Worm (Caenorhabditis elegans): Measurements from ENCODE around the gene D1025.1.
A peak's percentile ranks its signal among the peaks of the same experiment; 100 is the strongest.

Gene D1025.1

DNA sequence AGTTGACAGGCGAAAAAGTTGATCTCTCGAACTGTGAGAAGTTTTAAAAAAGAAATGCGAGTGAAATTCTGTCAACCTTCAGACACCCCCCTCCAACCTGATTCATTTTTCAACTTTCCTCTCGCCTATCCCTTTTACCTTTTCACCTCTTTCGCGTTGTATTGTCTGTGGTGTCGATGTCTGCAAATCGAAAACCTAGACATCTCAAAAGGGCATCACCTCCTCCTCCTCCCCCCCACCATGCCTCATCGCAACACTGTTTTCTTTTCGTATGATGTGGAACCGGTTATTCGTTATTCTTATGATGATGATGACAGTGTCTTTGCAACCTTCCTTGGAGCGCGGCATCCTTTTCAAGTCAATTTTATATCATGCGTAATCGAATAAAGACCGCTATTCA lies 12.6 kb upstream of the D1025.1 start (continued):
- TF ChIP-seq unc-62 (GFP tag; optimal IDR thresholded peaks at IDR 0.05 in 1 of 2) = peak in 1 of 2 experiments; percentile 8
- no peak for TF ChIP-seq unc-62 (tag; optimal IDR thresholded peaks at IDR 0.05)
- TF ChIP-seq madf-5 (GFP tag; IDR thresholded peaks at IDR 0.05) = no peak
- no peak for TF ChIP-seq hmg-1.1 (GFP tag; IDR thresholded peaks at IDR 0.05)
- no peak for TF ChIP-seq nhr-77 (tag; optimal IDR thresholded peaks at IDR 0.05)
- no peak for TF ChIP-seq dmd-9 (GFP tag; IDR thresholded peaks at IDR 0.05)
- peak; percentile 90 for TF ChIP-seq aha-1 (tag)
- no peak for TF ChIP-seq spr-3 (GFP tag; optimal IDR thresholded peaks at IDR 0.05)
- no peak for TF ChIP-seq duxl-1 (tag; optimal IDR thresholded peaks at IDR 0.05; ENCODE audit: poor library complexity)
- TF ChIP-seq lin-13 (GFP tag; optimal IDR thresholded peaks at IDR 0.05) = no peak
- no peak for TF ChIP-seq hif-1 (tag; optimal IDR thresholded peaks at IDR 0.05)
- TF ChIP-seq ceh-28 (tag; optimal IDR thresholded peaks at IDR 0.05) = no peak
- no peak for TF ChIP-seq ceh-32 (tag; optimal IDR thresholded peaks at IDR 0.05; ENCODE audit: poor library complexity)
- no peak for TF ChIP-seq F44E2.7 (GFP tag; IDR thresholded peaks at IDR 0.05)
- peak; percentile 73 for TF ChIP-seq mxl-3 (GFP tag; optimal IDR thresholded peaks at IDR 0.05)
- no peak for TF ChIP-seq lin-29 (GFP tag; IDR thresholded peaks at IDR 0.05)
- no peak for TF ChIP-seq F26F4.8 (GFP tag; conservative IDR thresholded peaks at IDR 0.05)
- peak; percentile 46 for TF ChIP-seq hlh-11 (tag; optimal IDR thresholded peaks at IDR 0.05)
- TF ChIP-seq ceh-82 (tag; optimal IDR thresholded peaks at IDR 0.05) = no peak
- TF ChIP-seq jun-1 (tag; optimal IDR thresholded peaks at IDR 0.05) = no peak
- no peak for TF ChIP-seq mdt-29 (GFP tag; IDR thresholded peaks at IDR 0.05)
- TF ChIP-seq cey-2 (tag; optimal IDR thresholded peaks at IDR 0.05; ENCODE audit: borderline replicate concordance, insufficient read depth) = no peak
- no peak for TF ChIP-seq lin-15B (tag; optimal IDR thresholded peaks at IDR 0.05)

DNA sequence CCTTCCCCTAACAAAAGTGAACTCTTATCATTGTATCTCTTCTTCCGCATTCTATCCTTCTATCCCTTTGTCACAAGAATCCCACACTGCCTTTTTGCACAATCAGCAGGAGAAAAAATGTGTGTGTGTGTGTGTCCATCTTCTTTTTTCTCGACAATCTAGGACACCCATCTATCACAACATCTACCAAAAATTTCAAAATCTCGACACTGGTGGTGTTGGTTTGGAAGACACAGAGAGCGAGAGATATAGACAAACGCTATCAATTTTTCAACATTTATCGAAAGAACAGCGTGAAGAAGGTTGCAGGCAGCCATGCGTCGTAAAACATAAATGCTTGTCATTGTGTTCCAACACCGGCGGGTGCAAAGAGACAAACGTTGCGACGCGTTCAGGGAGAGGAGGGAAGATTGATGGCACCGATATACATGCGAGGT lies 11.7 kb upstream of the D1025.1 start:
- TF ChIP-seq ceh-28 (tag; optimal IDR thresholded peaks at IDR 0.05) (no peak), zfp-2 (tag; optimal IDR thresholded peaks at IDR 0.05) (no peak), D1046.2 (GFP tag; IDR thresholded peaks at IDR 0.05) (no peak), daf-16 (GFP tag; optimal IDR thresholded peaks at IDR 0.05) (peak in 1 of 2 experiments; percentile 30), daf-16 (tag; optimal IDR thresholded peaks at IDR 0.05) (no peak), ctbp-1 (GFP tag; IDR thresholded peaks at IDR 0.05) (no peak), dve-1 (tag; optimal IDR thresholded peaks at IDR 0.05; ENCODE audit: insufficient read depth) (peak; percentile 45), nhr-11 (tag; optimal IDR thresholded peaks at IDR 0.05) (peak; percentile 83), dmd-6 (GFP tag; IDR thresholded peaks at IDR 0.05) (peak; percentile 74), lsy-2 (tag; optimal IDR thresholded peaks at IDR 0.05) (peak in 1 of 2 experiments; percentile 43), saeg-2 (GFP tag; IDR thresholded peaks at IDR 0.05) (no peak), ceh-44 (GFP tag; IDR thresholded peaks at IDR 0.05) (no peak), aha-1 (tag) (no peak), F10B5.3 (tag; optimal IDR thresholded peaks at IDR 0.05) (no peak), hif-1 (tag; optimal IDR thresholded peaks at IDR 0.05) (peak in 1 of 2 experiments; percentile 7), unc-62 (GFP tag; optimal IDR thresholded peaks at IDR 0.05 in 1 of 2) (peak in 1 of 2 experiments; percentile 100), unc-62 (tag; optimal IDR thresholded peaks at IDR 0.05) (no peak), skn-1 (tag; optimal IDR thresholded peaks at IDR 0.05) (no peak), lin-38 (GFP tag; IDR thresholded peaks at IDR 0.05) (no peak), dpl-1 (GFP tag; optimal IDR thresholded peaks at IDR 0.05) (peak; percentile 20), zfp-3 (GFP tag; conservative IDR thresholded peaks at IDR 0.05) (no peak), dmd-9 (GFP tag; IDR thresholded peaks at IDR 0.05) (no peak), fos-1 (tag; optimal IDR thresholded peaks at IDR 0.05) (no peak), mep-1 (tag; optimal IDR thresholded peaks at IDR 0.05) (peak; percentile 2), mdl-1 (tag; optimal IDR thresholded peaks at IDR 0.05) (peak in 1 of 2 experiments; percentile 61), hlh-30 (tag; optimal IDR thresholded peaks at IDR 0.05; ENCODE audit: insufficient read depth) (peak; percentile 69), mxl-2 (GFP tag; conservative IDR thresholded peaks at IDR 0.05) (no peak), R02D3.7 (tag; optimal IDR thresholded peaks at IDR 0.05) (no peak), gei-8 (GFP tag; optimal IDR thresholded peaks at IDR 0.05) (no peak), ztf-7 (tag; optimal IDR thresholded peaks at IDR 0.05) (no peak), nhr-237 (tag; optimal IDR thresholded peaks at IDR 0.05) (no peak), mdt-29 (GFP tag; IDR thresholded peaks at IDR 0.05) (no peak), nhr-111 (GFP tag; optimal IDR thresholded peaks at IDR 0.05) (no peak), cey-2 (tag; optimal IDR thresholded peaks at IDR 0.05; ENCODE audit: borderline replicate concordance, insufficient read depth) (no peak), madf-5 (GFP tag; IDR thresholded peaks at IDR 0.05) (no peak), snpc-4 (tag; optimal IDR thresholded peaks at IDR 0.05) (no peak)

Data from whole organism, L4 larva.